Fruit fly (Drosophila melanogaster): Measurements from ENCODE around the gene CG32816.

- TF ChIP-seq CG8478 (optimal IDR thresholded peaks at IDR 0.05) (no peak), CTCF (optimal IDR thresholded peaks at IDR 0.05) (no peak)
Observed at dm6 chrX:470626-471025, at the start of gene CG32816.
